Worm (Caenorhabditis elegans): Measurements from ENCODE around the gene F01G4.6.

- TF ChIP-seq pax-3 (tag; optimal IDR thresholded peaks at IDR 0.05) (no peak), lin-39 (tag; optimal IDR thresholded peaks at IDR 0.05) (no peak), pqm-1 (tag; optimal IDR thresholded peaks at IDR 0.05) (no peak), egl-27 (tag; optimal IDR thresholded peaks at IDR 0.05) (no peak)
These were observed 18.5 kb downstream of the F01G4.6 start for ce11 chrIV:11130774-11131173.

Measured in whole organism, L1 larva.